Worm (Caenorhabditis elegans) whole organism, L2 larva: ENCODE data around the gene srh-39.

Source experiments
- ZK546.5 ChIP-seq: sonication (generic microtip); optimal IDR thresholded peaks from 2 replicates; lab custom pipeline; 2017; ENCODE audit warnings: missing biosample characterization, missing genetic modification characterization
- aly-2 ChIP-seq: fragments of 150-350 bp; optimal IDR thresholded peaks from 2 replicates; lab custom pipeline; 2014; ENCODE audit warnings: missing biosample characterization, missing genetic modification characterization
- ceh-16 ChIP-seq: fragments of 150-350 bp; optimal IDR thresholded peaks from 2 replicates; lab custom pipeline; 2014; ENCODE audit warnings: missing biosample characterization, missing genetic modification characterization
- ceh-82 ChIP-seq: fragments of 150-350 bp; optimal IDR thresholded peaks from 2 replicates; lab custom pipeline; 2014; ENCODE audit warnings: missing biosample characterization, missing genetic modification characterization
- elt-1 ChIP-seq: fragments of 150-350 bp; optimal IDR thresholded peaks from 2 replicates; lab custom pipeline; 2014; ENCODE audit warnings: missing biosample characterization, missing genetic modification characterization
- lin-13 ChIP-seq: fragments of 150-350 bp; optimal IDR thresholded peaks from 2 replicates; lab custom pipeline; 2014; ENCODE audit warnings: missing biosample characterization, missing genetic modification reagents, missing genetic modification characterization
- mab-5 ChIP-seq: fragments of 150-350 bp; optimal IDR thresholded peaks from 2 replicates; lab custom pipeline; 2014; ENCODE audit warnings: missing biosample characterization, missing genetic modification characterization
- mdl-1 ChIP-seq, 2 experiments: fragments of 150-350 bp in 1 of 2; sonication (generic microtip) in 1 of 2; optimal IDR thresholded peaks; 2 replicates each; lab custom pipeline; 2017; ENCODE audit warnings: missing biosample characterization in 2 of 2, missing genetic modification characterization in 2 of 2
- nhr-25 ChIP-seq: fragments of 150-350 bp; sonication (generic microtip); optimal IDR thresholded peaks from 3 replicates; lab custom pipeline; 2014; ENCODE audit warnings: missing biosample characterization, missing genetic modification characterization
- unc-62 ChIP-seq: fragments of 150-350 bp; optimal IDR thresholded peaks from 2 replicates; lab custom pipeline; 2014; ENCODE audit warnings: missing biosample characterization, missing genetic modification reagents, missing genetic modification characterization
- zag-1 ChIP-seq: fragments of 150-350 bp; optimal IDR thresholded peaks from 2 replicates; lab custom pipeline; 2014; ENCODE audit warnings: missing biosample characterization, missing genetic modification characterization
- ztf-11 ChIP-seq: sonication (generic microtip); optimal IDR thresholded peaks from 2 replicates; lab custom pipeline; 2017; ENCODE audit warnings: missing biosample characterization, missing genetic modification characterization

DNA sequence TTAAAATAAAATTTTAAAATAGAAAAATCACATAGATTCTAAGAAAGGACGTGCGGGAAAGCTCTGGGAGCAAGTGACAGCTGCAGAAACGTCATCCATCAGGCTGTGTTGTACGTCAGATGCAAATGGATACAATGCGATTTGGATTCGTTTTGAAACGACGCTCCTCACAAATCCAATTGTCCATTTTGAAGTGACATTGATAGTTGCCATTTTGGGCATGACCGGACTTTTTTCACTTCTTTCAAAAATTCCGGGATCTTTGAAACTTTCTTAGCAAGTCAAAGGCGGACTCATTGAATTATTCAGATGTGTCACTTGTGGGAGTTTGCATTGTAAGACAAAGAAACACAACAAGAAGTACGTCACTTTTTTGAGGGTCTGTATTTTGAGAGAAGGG is 46.3 kb downstream of the srh-39 start:
- TF ChIP-seq ceh-82 (no peak), lin-13 (GFP tag; lab: Kevin White, UChicago) (no peak), zag-1 (tag; lab: Kevin White, UChicago) (no peak), unc-62 (GFP tag; lab: Kevin White, UChicago) (no peak), ZK546.5 (tag; lab: Kevin White, UChicago) (no peak), elt-1 (tag; lab: Kevin White, UChicago) (no peak), ztf-11 (no peak), aly-2 (tag; lab: Kevin White, UChicago) (no peak), nhr-25 (tag; lab: Kevin White, UChicago) (no peak), mab-5 (no peak), mdl-1 (tag; optimal IDR thresholded peaks at IDR 0.05; lab: Kevin White, UChicago) (no peak), ceh-16 (tag; lab: Kevin White, UChicago) (no peak)
